Fruit fly (Drosophila melanogaster): ENCODE data around the gene ftz-f1.

Gene ftz-f1

dm6 chr3L:18757079-18757815 is 43.9 kb downstream of the ftz-f1 start (continued):
- TF ChIP-seq CG6792 (GFP tag; optimal IDR thresholded peaks at IDR 0.05) = no peak
- peak; percentile 28 for TF ChIP-seq CG6276 (GFP tag; optimal IDR thresholded peaks at IDR 0.05)
- TF ChIP-seq lz (GFP tag; optimal IDR thresholded peaks at IDR 0.05) = no peak
- peak; percentile 5 for TF ChIP-seq dac (GFP tag; optimal IDR thresholded peaks at IDR 0.05)
- TF ChIP-seq Gug (GFP tag; IDR thresholded peaks at IDR 0.05) = no peak
- TF ChIP-seq CG3919 (GFP tag; optimal IDR thresholded peaks at IDR 0.05) = no peak
- no peak for TF ChIP-seq salr (GFP tag; optimal IDR thresholded peaks at IDR 0.05)
- TF ChIP-seq Eip75B (GFP tag; optimal IDR thresholded peaks at IDR 0.05) = peak; percentile 53
- TF ChIP-seq net (GFP tag; optimal IDR thresholded peaks at IDR 0.05) = no peak

dm6 chr3L:18756293-18756887 is 44.7 kb downstream of the ftz-f1 start:
- peak; percentile 28 for TF ChIP-seq fd59A (GFP tag; optimal IDR thresholded peaks at IDR 0.05)
- peak; percentile 77 for TF ChIP-seq CG8632 (GFP tag; optimal IDR thresholded peaks at IDR 0.05)
- peak; percentile 17 for TF ChIP-seq fd85E (GFP tag; optimal IDR thresholded peaks at IDR 0.05)
- TF ChIP-seq Eip75B (GFP tag; optimal IDR thresholded peaks at IDR 0.05) = peak; percentile 45
- TF ChIP-seq achi (GFP tag; optimal IDR thresholded peaks at IDR 0.05) = peak; percentile 77
- no peak for TF ChIP-seq CG6808 (GFP tag; optimal IDR thresholded peaks at IDR 0.05)
- peak; percentile 85 for TF ChIP-seq CG8119 (GFP tag; IDR thresholded peaks at IDR 0.05)
- peak; percentile 73 for TF ChIP-seq Sox102F (GFP tag; optimal IDR thresholded peaks at IDR 0.05)
- peak in 1 of 2 experiments; percentile 52 for TF ChIP-seq ss (GFP tag; optimal IDR thresholded peaks at IDR 0.05)
- TF ChIP-seq CG4318 (GFP tag; optimal IDR thresholded peaks at IDR 0.05) = peak; percentile 65
- peak; percentile 45 for TF ChIP-seq Ets96B (tag; optimal IDR thresholded peaks at IDR 0.05)
- TF ChIP-seq Sox15 (GFP tag; optimal IDR thresholded peaks at IDR 0.05) = peak; percentile 62
- peak; percentile 58 for TF ChIP-seq CG3032 (tag; optimal IDR thresholded peaks at IDR 0.05)
- TF ChIP-seq spab (GFP tag; optimal IDR thresholded peaks at IDR 0.05) = no peak
- peak; percentile 75 for TF ChIP-seq CG31627 (GFP tag; optimal IDR thresholded peaks at IDR 0.05)
- TF ChIP-seq OdsH (GFP tag; optimal IDR thresholded peaks at IDR 0.05) = peak; percentile 84
- TF ChIP-seq eg (GFP tag; IDR thresholded peaks at IDR 0.05) = peak; percentile 85
- TF ChIP-seq Eip93F (GFP tag; optimal IDR thresholded peaks at IDR 0.05) = no peak
- TF ChIP-seq CG7368 (GFP tag; optimal IDR thresholded peaks at IDR 0.05) = peak; percentile 46
- TF ChIP-seq Ets21C (GFP tag; optimal IDR thresholded peaks at IDR 0.05) = peak; percentile 31
- TF ChIP-seq pdm3 (GFP tag; optimal IDR thresholded peaks at IDR 0.05) = peak; percentile 84
- TF ChIP-seq Sox14 (GFP tag; optimal IDR thresholded peaks at IDR 0.05) = peak; percentile 64
- no peak for TF ChIP-seq CG16779 (tag; optimal IDR thresholded peaks at IDR 0.05)
- peak; percentile 86 for TF ChIP-seq Gug (GFP tag; IDR thresholded peaks at IDR 0.05)
- TF ChIP-seq CG3919 (GFP tag; optimal IDR thresholded peaks at IDR 0.05) = peak; percentile 80
- TF ChIP-seq CG15336 (GFP tag; IDR thresholded peaks at IDR 0.05) = peak; percentile 88
- peak; percentile 81 for TF ChIP-seq Met (GFP tag; optimal IDR thresholded peaks at IDR 0.05)
- TF ChIP-seq topi (GFP tag; optimal IDR thresholded peaks at IDR 0.05) = peak; percentile 83
- TF ChIP-seq CG6163 (GFP tag; IDR thresholded peaks at IDR 0.05) = peak; percentile 72; the same call in 2 of the 3 replicates
- peak; percentile 73 for TF ChIP-seq lz (GFP tag; optimal IDR thresholded peaks at IDR 0.05)
- no peak for TF ChIP-seq CG1621 (tag; optimal IDR thresholded peaks at IDR 0.05)
- TF ChIP-seq Smox (GFP tag; optimal IDR thresholded peaks at IDR 0.05) = peak; percentile 79
- no peak for TF ChIP-seq fkh (GFP tag; optimal IDR thresholded peaks at IDR 0.05)
- peak; percentile 86 for TF ChIP-seq CG11294 (GFP tag; IDR thresholded peaks at IDR 0.05)
- TF ChIP-seq net (GFP tag; optimal IDR thresholded peaks at IDR 0.05) = peak; percentile 82
- TF ChIP-seq Eip78C (GFP tag) = peak; percentile 96
- TF ChIP-seq esn (GFP tag; optimal IDR thresholded peaks at IDR 0.05) = peak; percentile 84
- TF ChIP-seq Lpt (GFP tag; optimal IDR thresholded peaks at IDR 0.05) = peak; percentile 35
- peak; percentile 79 for TF ChIP-seq acj6 (GFP tag; optimal IDR thresholded peaks at IDR 0.05)
- peak in 1 of 2 experiments; percentile 67 for TF ChIP-seq salr (GFP tag; optimal IDR thresholded peaks at IDR 0.05)
- no peak for TF ChIP-seq CG6854 (GFP tag; optimal IDR thresholded peaks at IDR 0.05)
- no peak for TF ChIP-seq dac (GFP tag; optimal IDR thresholded peaks at IDR 0.05)
- no peak for TF ChIP-seq CG9139 (GFP tag; optimal IDR thresholded peaks at IDR 0.05)
- TF ChIP-seq vri (GFP tag; optimal IDR thresholded peaks at IDR 0.05) = peak; percentile 28
- peak; percentile 69 for TF ChIP-seq Hr39 (GFP tag; optimal IDR thresholded peaks at IDR 0.05)

Measured in whole organism, prepupa.